Fruit fly (Drosophila melanogaster) whole organism, embryonic: ENCODE data around the gene Pif1.

ENCODE experiments used
- Blimp-1 ChIP-seq: fragments of 200-800 bp; sonication (Bioruptor generic); optimal IDR thresholded peaks from 3 replicates; lab custom pipeline; 2018; ENCODE audit warnings: missing biosample characterization, missing genetic modification characterization, mild to moderate bottlenecking, moderate library complexity, missing genetic modification reagents
- CG10321 ChIP-seq: fragments of 200-800 bp; sonication (Bioruptor generic); IDR thresholded peaks from 2 replicates; pipeline ENCODE4 v1.3.6; 2022; ENCODE audit warnings: missing biosample characterization, missing genetic modification characterization
- CG11504 ChIP-seq: fragments of 200-800 bp; sonication (Bioruptor generic); optimal IDR thresholded peaks from 3 replicates; lab custom pipeline; 2019; ENCODE audit warnings: missing biosample characterization, mild to moderate bottlenecking, missing genetic modification characterization, moderate library complexity
- CG12104 ChIP-seq: fragments of 200-800 bp; sonication (Bioruptor generic); optimal IDR thresholded peaks from 3 replicates; lab custom pipeline; 2016; ENCODE audit warnings: missing biosample characterization, missing genetic modification characterization
- CG16813 ChIP-seq: fragments of 200-800 bp; sonication (Bioruptor generic); IDR thresholded peaks from 3 replicates; pipeline ENCODE4 v1.3.6; 2022; ENCODE audit warnings: missing biosample characterization, missing genetic modification characterization; ENCODE audit not compliant: partially characterized antibody
- CG17361 ChIP-seq: fragments of 200-800 bp; sonication (Bioruptor generic); IDR thresholded peaks from 3 replicates; pipeline ENCODE4 v1.3.6; 2022; ENCODE audit warnings: missing biosample characterization, missing genetic modification characterization
- CG17385 ChIP-seq: fragments of 200-800 bp; sonication (Bioruptor generic); optimal IDR thresholded peaks from 3 replicates; lab custom pipeline; 2018; ENCODE audit warnings: missing biosample characterization, mild to moderate bottlenecking, missing genetic modification characterization
- CG1792 ChIP-seq: fragments of 200-800 bp; sonication (Bioruptor generic); optimal IDR thresholded peaks from 2 replicates; lab custom pipeline; 2016; ENCODE audit warnings: missing biosample characterization, missing genetic modification characterization
- CG31441 ChIP-seq: fragments of 200-800 bp; sonication (Bioruptor generic); IDR thresholded peaks from 2 replicates; pipeline ENCODE4 v1.3.6; 2022; ENCODE audit warnings: missing biosample characterization, missing genetic modification characterization
- CG3847 ChIP-seq: fragments of 200-800 bp; sonication (Bioruptor generic); IDR thresholded peaks from 2 replicates; pipeline ENCODE4 v1.3.6; 2022; ENCODE audit warnings: missing biosample characterization, missing genetic modification characterization
- CG5180 ChIP-seq: fragments of 200-800 bp; sonication (Bioruptor generic); optimal IDR thresholded peaks from 3 replicates; lab custom pipeline; 2017; ENCODE audit warnings: missing biosample characterization, missing genetic modification characterization, mild to moderate bottlenecking, moderate library complexity, missing genetic modification reagents
- CG7963 ChIP-seq: fragments of 200-800 bp; sonication (Bioruptor generic); IDR thresholded peaks from 3 replicates; pipeline ENCODE4 v1.3.6; 2022; ENCODE audit warnings: missing biosample characterization, missing genetic modification characterization; ENCODE audit not compliant: partially characterized antibody
- CG8765 ChIP-seq: fragments of 200-800 bp; sonication (Bioruptor generic); IDR thresholded peaks from 2 replicates; pipeline ENCODE4 v1.3.6; 2022; ENCODE audit warnings: missing biosample characterization, missing genetic modification characterization
- Dek ChIP-seq: fragments of 200-800 bp; sonication (Bioruptor generic); optimal IDR thresholded peaks from 3 replicates; lab custom pipeline; 2019; ENCODE audit warnings: missing biosample characterization, mild to moderate bottlenecking, missing genetic modification characterization, moderate library complexity
- Dip3 ChIP-seq: fragments of 200-800 bp; sonication (Bioruptor generic); optimal IDR thresholded peaks from 3 replicates; lab custom pipeline; 2016; ENCODE audit warnings: missing biosample characterization, missing genetic modification characterization
- Dp ChIP-seq: fragments of 200-800 bp; sonication (Bioruptor generic); optimal IDR thresholded peaks from 2 replicates; lab custom pipeline; 2018; ENCODE audit warnings: missing biosample characterization, mild to moderate bottlenecking, missing genetic modification characterization, moderate library complexity
- Ets65A ChIP-seq: fragments of 200-800 bp; sonication (Bioruptor generic); peaks from one replicate; lab custom pipeline; 2016; ENCODE audit warnings: missing biosample characterization, missing genetic modification characterization
- HHEX ChIP-seq: fragments of 200-800 bp; sonication (Bioruptor generic); optimal IDR thresholded peaks from 3 replicates; lab custom pipeline; 2017; ENCODE audit warnings: missing biosample characterization, mild to moderate bottlenecking, missing genetic modification characterization, missing genetic modification reagents
- HLH4C ChIP-seq: fragments of 200-800 bp; sonication (Bioruptor generic); IDR thresholded peaks from 3 replicates; pipeline ENCODE4 v1.3.6; 2022; ENCODE audit warnings: missing biosample characterization, missing genetic modification characterization; ENCODE audit not compliant: partially characterized antibody
- Hey ChIP-seq: fragments of 200-800 bp; sonication (Bioruptor generic); optimal IDR thresholded peaks from 3 replicates; lab custom pipeline; 2018; ENCODE audit warnings: missing biosample characterization, mild to moderate bottlenecking, missing genetic modification characterization
- Med ChIP-seq: fragments of 200-800 bp; sonication (Bioruptor generic); peaks from one replicate; lab custom pipeline; 2016; ENCODE audit warnings: missing biosample characterization, missing genetic modification characterization, mild to moderate bottlenecking, inconsistent platforms, moderate library complexity
- Myb ChIP-seq: fragments of 200-800 bp; sonication (Bioruptor generic); optimal IDR thresholded peaks from 2 replicates; lab custom pipeline; 2016; ENCODE audit warnings: missing biosample characterization, missing genetic modification characterization
- NfI ChIP-seq: fragments of 200-800 bp; sonication (Bioruptor generic); optimal IDR thresholded peaks from 3 replicates; lab custom pipeline; 2018; ENCODE audit warnings: missing biosample characterization, mild to moderate bottlenecking, missing genetic modification characterization, moderate library complexity
- Rx ChIP-seq: fragments of 200-800 bp; sonication (Bioruptor generic); IDR thresholded peaks from 2 replicates; pipeline ENCODE4 v1.3.6; 2022; ENCODE audit warnings: missing biosample characterization, missing genetic modification characterization
- Xrp1 ChIP-seq: fragments of 200-800 bp; sonication (Bioruptor generic); IDR thresholded peaks from 2 replicates; pipeline ENCODE4 v1.3.6; 2022; ENCODE audit warnings: missing biosample characterization, missing genetic modification characterization
- YL-1 ChIP-seq: fragments of 200-800 bp; sonication (Bioruptor generic); optimal IDR thresholded peaks from 3 replicates; lab custom pipeline; 2017; ENCODE audit warnings: missing biosample characterization, mild to moderate bottlenecking, missing genetic modification characterization
- ase ChIP-seq: fragments of 200-800 bp; sonication (Bioruptor generic); IDR thresholded peaks from 3 replicates; pipeline ENCODE4 v1.3.6; 2022; ENCODE audit warnings: missing biosample characterization, missing genetic modification characterization
- chn ChIP-seq: fragments of 200-800 bp; sonication (Bioruptor generic); optimal IDR thresholded peaks from 2 replicates; lab custom pipeline; 2016; ENCODE audit warnings: missing biosample characterization, missing genetic modification characterization
- cwo ChIP-seq: fragments of 200-800 bp; sonication (Bioruptor generic); optimal IDR thresholded peaks from 3 replicates; lab custom pipeline; 2017; ENCODE audit warnings: missing biosample characterization, missing genetic modification characterization, mild to moderate bottlenecking, moderate library complexity, missing genetic modification reagents
- eve ChIP-seq, 2 experiments: fragments of >200 bp; optimal IDR thresholded peaks; 2 replicates each; lab custom pipeline; 2017; ENCODE audit warnings: missing biosample characterization in 2 of 2, missing genetic modification characterization in 2 of 2
- fd102C ChIP-seq: fragments of 200-800 bp; sonication (Bioruptor generic); optimal IDR thresholded peaks from 2 replicates; lab custom pipeline; 2018; ENCODE audit warnings: missing biosample characterization, mild to moderate bottlenecking, missing genetic modification characterization, moderate library complexity
- jigr1 ChIP-seq: fragments of 200-800 bp; sonication (Bioruptor generic); IDR thresholded peaks from 3 replicates; pipeline ENCODE4 v1.3.6; 2022; ENCODE audit warnings: missing biosample characterization, missing genetic modification characterization
- kah ChIP-seq: fragments of 200-800 bp; sonication (Bioruptor generic); optimal IDR thresholded peaks from 2 replicates; lab custom pipeline; 2018; ENCODE audit warnings: missing biosample characterization, mild to moderate bottlenecking, missing genetic modification characterization
- lmd ChIP-seq: fragments of 200-800 bp; sonication (Bioruptor generic); IDR thresholded peaks from 2 replicates; pipeline ENCODE4 v1.3.6; 2022; ENCODE audit warnings: missing biosample characterization, missing genetic modification characterization
- mam ChIP-seq: fragments of 200-800 bp; sonication (Bioruptor generic); optimal IDR thresholded peaks from 3 replicates; lab custom pipeline; 2016; ENCODE audit warnings: missing biosample characterization, missing genetic modification characterization
- mld ChIP-seq: fragments of 200-800 bp; sonication (Bioruptor generic); IDR thresholded peaks from 3 replicates; pipeline ENCODE4 v1.3.6; 2022; ENCODE audit warnings: missing biosample characterization, missing genetic modification characterization; ENCODE audit not compliant: partially characterized antibody
- nerfin-1 ChIP-seq: fragments of 200-800 bp; sonication (Bioruptor generic); optimal IDR thresholded peaks from 3 replicates; lab custom pipeline; 2019; ENCODE audit warnings: missing biosample characterization, mild to moderate bottlenecking, missing genetic modification characterization, moderate library complexity
- nmo ChIP-seq: fragments of 200-800 bp; sonication (Bioruptor generic); optimal IDR thresholded peaks from 2 replicates; lab custom pipeline; 2018; ENCODE audit warnings: missing biosample characterization, mild to moderate bottlenecking, missing genetic modification characterization, moderate library complexity
- pan ChIP-seq, 4 experiments: fragments of >200 bp in 3 of 4; fragments of 200-800 bp in 1 of 4; sonication (Bioruptor generic) in 1 of 4; optimal IDR thresholded peaks in 3 of 4; IDR thresholded peaks in 1 of 4; 2 replicates each; pipeline versions ENCODE4 v1.3.6 to Lab custom; 2017 to 2022; ENCODE audit warnings: missing biosample characterization in 2 of 4, missing genetic modification characterization in 2 of 4, mixed read lengths in 1 of 4
- pnt ChIP-seq: fragments of 200-800 bp; sonication (Bioruptor generic); optimal IDR thresholded peaks from 3 replicates; lab custom pipeline; 2016; ENCODE audit warnings: missing biosample characterization, missing genetic modification characterization
- scrt ChIP-seq: fragments of 200-800 bp; sonication (Bioruptor generic); optimal IDR thresholded peaks from 2 replicates; lab custom pipeline; 2018; ENCODE audit warnings: missing biosample characterization, mild to moderate bottlenecking, missing genetic modification characterization, moderate library complexity
- sens ChIP-seq: fragments of 200-800 bp; sonication (Bioruptor generic); peaks from one replicate; lab custom pipeline; 2016; ENCODE audit warnings: missing biosample characterization, missing genetic modification characterization
- sqz ChIP-seq: fragments of 200-800 bp; sonication (Bioruptor generic); optimal IDR thresholded peaks from 3 replicates; lab custom pipeline; 2018; ENCODE audit warnings: missing biosample characterization, mild to moderate bottlenecking, missing genetic modification characterization
- tgo ChIP-seq: fragments of 200-800 bp; sonication (Bioruptor generic); IDR thresholded peaks from 3 replicates; pipeline ENCODE4 v1.3.6; 2022; ENCODE audit warnings: missing biosample characterization, missing genetic modification characterization
- tll ChIP-seq, 2 experiments: fragments of 200-800 bp in 1 of 2; fragments of >200 bp in 1 of 2; sonication (Bioruptor generic) in 1 of 2; optimal IDR thresholded peaks; 2 replicates each; lab custom pipeline; 2017 to 2019; ENCODE audit warnings: missing biosample characterization in 2 of 2, missing genetic modification characterization in 2 of 2, mild to moderate bottlenecking in 1 of 2, moderate library complexity in 1 of 2
- wdn ChIP-seq: fragments of 200-800 bp; sonication (Bioruptor generic); IDR thresholded peaks from 2 replicates; pipeline ENCODE4 v1.3.6; 2022; ENCODE audit warnings: missing biosample characterization, missing genetic modification characterization

Pif1 gene

DNA sequence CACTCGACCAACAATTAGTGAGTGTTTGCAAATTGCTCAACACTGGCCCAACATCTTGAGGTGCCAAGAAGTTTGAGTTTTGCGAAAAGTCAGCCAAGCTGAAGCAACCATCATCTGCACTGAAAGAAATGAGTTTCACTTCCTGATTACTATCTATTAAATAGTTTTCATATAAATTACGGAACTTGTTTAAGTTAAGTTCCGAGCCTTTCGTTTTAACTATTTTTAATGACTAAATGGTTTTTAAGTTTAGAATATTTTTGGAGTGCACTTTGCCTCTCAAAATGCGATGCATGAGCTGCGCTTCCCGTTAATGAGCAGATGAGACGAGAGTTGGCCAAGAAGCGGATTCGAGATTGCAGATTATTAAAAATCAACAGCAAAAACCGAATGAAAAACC, 28.1 kb downstream of the Pif1 start:
- TF ChIP-seq Ets65A (GFP tag; lab: Kevin White, UChicago) (peak; percentile 23), Blimp-1 (GFP tag; lab: Kevin White, UChicago) (peak; percentile 1), eve (GFP tag; optimal IDR thresholded peaks at IDR 0.05; lab: Kevin White, UChicago) (no peak), CG10321 (GFP tag; lab: Robert Waterston, UW) (0 out of 2 replicates have a peak, but pooled peaks have one; percentile 9), Med (peak; percentile 46), pan (optimal IDR thresholded peaks at IDR 0.05; lab: Kevin White, UChicago) (no peak), pan (GFP tag; optimal IDR thresholded peaks at IDR 0.05 in 1 of 2, IDR thresholded peaks at IDR 0.05 in 1 of 2) (peak in 1 of 2 experiments; percentile 42)

DNA sequence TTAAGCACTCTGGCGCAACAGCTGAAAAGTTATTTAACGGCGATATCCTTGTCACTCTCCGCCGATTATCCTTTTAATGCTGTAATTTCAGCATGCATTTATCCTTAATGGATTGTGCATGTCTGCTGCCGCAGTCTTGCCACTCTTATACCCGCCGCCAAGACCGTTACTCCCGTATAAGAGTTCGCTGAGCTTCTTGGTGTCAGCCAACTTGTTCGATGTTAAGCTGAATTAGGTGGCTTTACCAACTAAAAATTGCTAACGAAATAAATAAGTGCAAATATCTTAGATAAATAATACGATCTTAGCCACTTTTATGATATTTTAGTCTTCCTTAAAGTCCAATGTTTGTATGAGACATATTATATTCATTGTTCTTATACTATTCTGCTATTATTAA, 28.6 kb downstream of the Pif1 start:
- TF ChIP-seq CG5180 (GFP tag; lab: Kevin White, UChicago) (peak; percentile 95), sqz (GFP tag; lab: Kevin White, UChicago) (no peak), sens (peak; percentile 51), YL-1 (GFP tag; lab: Kevin White, UChicago) (no peak), Ets65A (GFP tag; lab: Kevin White, UChicago) (peak; percentile 1)

DNA sequence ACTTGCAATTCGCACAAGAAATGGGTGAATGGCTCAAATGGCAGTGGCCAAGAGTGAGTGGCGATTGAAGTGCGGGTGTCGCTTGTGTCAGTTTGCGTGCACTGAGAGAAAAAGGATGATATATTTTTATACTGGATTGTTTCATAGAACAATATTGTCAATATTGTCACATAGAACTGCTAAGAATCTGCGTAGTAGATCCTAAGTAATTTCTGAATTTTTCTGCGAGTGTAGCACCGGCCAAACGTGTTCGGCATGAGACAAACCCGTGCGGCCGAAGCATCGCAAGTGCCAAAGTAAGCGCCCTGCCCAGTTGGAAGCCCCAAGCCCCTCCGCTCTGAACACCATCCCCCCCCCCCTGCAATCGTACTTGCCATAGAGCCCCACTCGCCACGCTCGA, 29.5 kb downstream of the Pif1 start:
- TF ChIP-seq nmo (GFP tag; lab: Kevin White, UChicago) (peak; percentile 33), CG12104 (GFP tag; lab: Kevin White, UChicago) (no peak), tll (GFP tag; optimal IDR thresholded peaks at IDR 0.05; lab: Kevin White, UChicago) (no peak), wdn (GFP tag; lab: Robert Waterston, UW) (peak; percentile 24; the same call in 1 of the 2 replicates), CG8765 (GFP tag; lab: Robert Waterston, UW) (no peak), lmd (GFP tag; lab: Robert Waterston, UW) (peak; percentile 82), mld (GFP tag; lab: Robert Waterston, UW) (no peak), CG31441 (GFP tag; lab: Robert Waterston, UW) (peak; percentile 74), HHEX (peak; percentile 76), Myb (GFP tag; lab: Kevin White, UChicago) (peak; percentile 7), jigr1 (peak; percentile 70), tgo (GFP tag; lab: Robert Waterston, UW) (peak; percentile 81), CG3847 (GFP tag; lab: Robert Waterston, UW) (peak; percentile 30; the same call in 1 of the 2 replicates), CG1792 (GFP tag; lab: Kevin White, UChicago) (no peak), cwo (GFP tag; lab: Kevin White, UChicago) (peak; percentile 93), CG17385 (GFP tag; lab: Kevin White, UChicago) (peak; percentile 62), scrt (GFP tag; lab: Kevin White, UChicago) (peak; percentile 33), nerfin-1 (peak; percentile 47), chn (GFP tag; lab: Kevin White, UChicago) (peak; percentile 54), Dek (tag; lab: Kevin White, UChicago) (peak; percentile 30), ase (peak; percentile 81), CG7963 (no peak), Rx (GFP tag; lab: Robert Waterston, UW) (peak; percentile 82), fd102C (GFP tag; lab: Kevin White, UChicago) (no peak), pnt (GFP tag; lab: Kevin White, UChicago) (peak; percentile 29), Xrp1 (GFP tag; lab: Robert Waterston, UW) (peak; percentile 78), CG16813 (no peak), Dip3 (GFP tag; lab: Kevin White, UChicago) (no peak), HLH4C (GFP tag; lab: Robert Waterston, UW) (no peak), Hey (tag; lab: Kevin White, UChicago) (no peak), kah (GFP tag; lab: Kevin White, UChicago) (peak; percentile 27), CG11504 (tag; lab: Kevin White, UChicago) (peak; percentile 69), NfI (peak; percentile 29), mam (GFP tag; lab: Kevin White, UChicago) (peak; percentile 27), CG17361 (GFP tag; lab: Robert Waterston, UW) (peak; percentile 62; the same call in 2 of the 3 replicates), Dp (no peak)
